Worm (Caenorhabditis elegans) whole organism, young adult: Measurements from ENCODE around the gene vit-4.

Source experiments
- B0019.2 ChIP-seq: fragments of 200-800 bp; sonication (Bioruptor generic); conservative IDR thresholded peaks from 2 replicates; pipeline ENCODE4 v1.3.6; 2022; ENCODE audit warnings: missing genetic modification reagents, missing genetic modification characterization, missing compliant biosample characterization
- B0336.3 ChIP-seq: fragments of 200-800 bp; sonication (Bioruptor generic); IDR thresholded peaks from 2 replicates; pipeline ENCODE4 v1.3.6; 2022; ENCODE audit warnings: missing genetic modification characterization, missing compliant biosample characterization
- F37B4.10 ChIP-seq: fragments of 200-800 bp; sonication (Bioruptor generic); IDR thresholded peaks from 2 replicates; pipeline ENCODE4 v1.3.6; 2022; ENCODE audit warnings: missing genetic modification characterization, missing compliant biosample characterization
- F49E8.2 ChIP-seq: sonication (generic microtip); optimal IDR thresholded peaks from 3 replicates; lab custom pipeline; 2017; ENCODE audit warnings: missing genetic modification characterization, mild to moderate bottlenecking, missing compliant biosample characterization, antibody characterized with exemption, moderate library complexity; ENCODE audit not compliant: insufficient read depth
- F52B5.7 ChIP-seq: sonication (generic microtip); optimal IDR thresholded peaks from 2 replicates; lab custom pipeline; 2016; ENCODE audit warnings: mild to moderate bottlenecking, missing genetic modification characterization, missing compliant biosample characterization
- F55B11.4 ChIP-seq: sonication (generic microtip); optimal IDR thresholded peaks from 2 replicates; lab custom pipeline; 2016; ENCODE audit warnings: missing compliant biosample characterization, missing genetic modification characterization, borderline replicate concordance; ENCODE audit not compliant: insufficient read depth
- T07F8.4 ChIP-seq: sonication (generic microtip); optimal IDR thresholded peaks from 2 replicates; lab custom pipeline; 2016; ENCODE audit warnings: mild to moderate bottlenecking, missing genetic modification characterization, moderate library complexity, missing compliant biosample characterization
- Y53F4B.3 ChIP-seq: fragments of 200-800 bp; sonication (Bioruptor generic); IDR thresholded peaks from 2 replicates; pipeline ENCODE4 v1.3.6; 2022; ENCODE audit warnings: missing genetic modification reagents, missing genetic modification characterization, missing compliant biosample characterization
- Y95B8A.8 ChIP-seq: fragments of 200-800 bp; sonication (Bioruptor generic); IDR thresholded peaks from 2 replicates; pipeline ENCODE4 v1.3.6; 2022; ENCODE audit warnings: missing genetic modification reagents, missing genetic modification characterization, missing compliant biosample characterization
- attf-5 ChIP-seq: fragments of 200-800 bp; sonication (Bioruptor generic); optimal IDR thresholded peaks from 2 replicates; lab custom pipeline; 2018; ENCODE audit warnings: mild to moderate bottlenecking, missing genetic modification characterization, missing compliant biosample characterization
- bed-1 ChIP-seq: fragments of 200-800 bp; sonication (Bioruptor generic); IDR thresholded peaks from 2 replicates; pipeline ENCODE4 v1.3.6; 2022; ENCODE audit warnings: missing genetic modification reagents, missing genetic modification characterization, missing compliant biosample characterization
- bed-2 ChIP-seq: fragments of 200-800 bp; sonication (Bioruptor generic); IDR thresholded peaks from 2 replicates; pipeline ENCODE4 v1.3.6; 2022; ENCODE audit warnings: missing genetic modification reagents, missing genetic modification characterization, missing compliant biosample characterization
- ccch-3 ChIP-seq: fragments of 200-800 bp; sonication (Bioruptor generic); optimal IDR thresholded peaks from 2 replicates; lab custom pipeline; 2018; ENCODE audit warnings: mild to moderate bottlenecking, missing genetic modification characterization, missing compliant biosample characterization
- cebp-1 ChIP-seq, 2 experiments: fragments of 200-800 bp in 1 of 2; sonication (Bioruptor generic) in 1 of 2; sonication (generic microtip) in 1 of 2; IDR thresholded peaks in 1 of 2; optimal IDR thresholded peaks in 1 of 2; 2 replicates each; pipeline versions ENCODE4 v1.3.6 to Lab custom; 2017 to 2022; ENCODE audit warnings: missing compliant biosample characterization in 2 of 2, missing genetic modification characterization in 2 of 2, mild to moderate bottlenecking in 1 of 2, missing genetic modification reagents in 1 of 2, moderate library complexity in 1 of 2
- ceh-27 ChIP-seq: fragments of 200-800 bp; sonication (Bioruptor generic); optimal IDR thresholded peaks from 2 replicates; lab custom pipeline; 2018; ENCODE audit warnings: mild to moderate bottlenecking, missing genetic modification characterization, moderate library complexity, missing compliant biosample characterization
- ceh-40 ChIP-seq: fragments of 200-800 bp; sonication (Bioruptor generic); IDR thresholded peaks from 2 replicates; pipeline ENCODE4 v1.3.6; 2022; ENCODE audit warnings: missing genetic modification characterization, missing compliant biosample characterization
- dox-1 ChIP-seq: fragments of 200-800 bp; sonication (Bioruptor generic); IDR thresholded peaks from 2 replicates; pipeline ENCODE4 v1.3.6; 2022; ENCODE audit warnings: missing genetic modification reagents, missing genetic modification characterization, missing compliant biosample characterization
- dpff-1 ChIP-seq: sonication (generic microtip); optimal IDR thresholded peaks from 2 replicates; lab custom pipeline; 2017; ENCODE audit warnings: mild to moderate bottlenecking, missing genetic modification characterization, missing compliant biosample characterization
- efl-1 ChIP-seq: fragments of 150-350 bp; optimal IDR thresholded peaks from 2 replicates; lab custom pipeline; 2014; ENCODE audit warnings: missing biosample characterization, missing genetic modification reagents, missing genetic modification characterization
- egrh-3 ChIP-seq: fragments of 200-800 bp; sonication (Bioruptor generic); IDR thresholded peaks from 2 replicates; pipeline ENCODE4 v1.3.6; 2022; ENCODE audit warnings: missing genetic modification reagents, missing genetic modification characterization, missing compliant biosample characterization
- hmg-1.2 ChIP-seq: fragments of 200-800 bp; sonication (Bioruptor generic); IDR thresholded peaks from 2 replicates; pipeline ENCODE4 v1.3.6; 2022; ENCODE audit warnings: missing genetic modification reagents, missing genetic modification characterization, missing compliant biosample characterization
- lag-1 ChIP-seq: fragments of 200-800 bp; sonication (Bioruptor generic); IDR thresholded peaks from 2 replicates; pipeline ENCODE4 v1.3.6; 2022; ENCODE audit warnings: missing genetic modification reagents, missing genetic modification characterization, missing compliant biosample characterization
- lir-1 ChIP-seq: fragments of 200-800 bp; sonication (Bioruptor generic); conservative IDR thresholded peaks from 2 replicates; pipeline ENCODE4 v1.3.6; 2022; ENCODE audit warnings: missing genetic modification reagents, missing genetic modification characterization, missing compliant biosample characterization
- lsy-27 ChIP-seq: sonication (generic microtip); optimal IDR thresholded peaks from 2 replicates; lab custom pipeline; 2017; ENCODE audit warnings: missing genetic modification characterization, mild to moderate bottlenecking, missing compliant biosample characterization, antibody characterized with exemption, missing genotype, borderline replicate concordance; ENCODE audit not compliant: insufficient read depth
- madf-10 ChIP-seq: sonication (generic microtip); optimal IDR thresholded peaks from 2 replicates; lab custom pipeline; 2016; ENCODE audit warnings: mild to moderate bottlenecking, missing genetic modification characterization, missing compliant biosample characterization
- madf-8 ChIP-seq: fragments of 200-800 bp; sonication (Bioruptor generic); conservative IDR thresholded peaks from 2 replicates; pipeline ENCODE4 v1.3.6; 2022; ENCODE audit warnings: missing genetic modification reagents, missing genetic modification characterization, missing compliant biosample characterization
- nhr-27 ChIP-seq: fragments of 200-800 bp; sonication (Bioruptor generic); optimal IDR thresholded peaks from 2 replicates; lab custom pipeline; 2018; ENCODE audit warnings: mild to moderate bottlenecking, missing genetic modification characterization, moderate library complexity, missing compliant biosample characterization
- nhr-80 ChIP-seq: sonication (generic microtip); optimal IDR thresholded peaks from 2 replicates; lab custom pipeline; 2016; ENCODE audit warnings: missing genetic modification characterization, missing compliant biosample characterization
- pha-4 ChIP-seq: fragments of 150-350 bp; sonication (generic microtip); optimal IDR thresholded peaks from 2 replicates; lab custom pipeline; 2014; ENCODE audit warnings: missing biosample characterization, missing genetic modification reagents, missing genetic modification characterization
- snpc-1.1 ChIP-seq: sonication (generic microtip); optimal IDR thresholded peaks from 2 replicates; lab custom pipeline; 2017; ENCODE audit warnings: missing genetic modification characterization, mild to moderate bottlenecking, missing compliant biosample characterization, antibody characterized with exemption, moderate library complexity, missing genotype, missing genetic modification reagents; ENCODE audit not compliant: insufficient read depth
- snpc-1.3 ChIP-seq: sonication (generic microtip); optimal IDR thresholded peaks from 2 replicates; lab custom pipeline; 2017; ENCODE audit warnings: missing genetic modification characterization, mild to moderate bottlenecking, missing compliant biosample characterization, antibody characterized with exemption, moderate library complexity, missing genotype, missing genetic modification reagents; ENCODE audit not compliant: insufficient read depth
- snpc-3.4 ChIP-seq: sonication (generic microtip); optimal IDR thresholded peaks from 2 replicates; lab custom pipeline; 2017; ENCODE audit warnings: missing genetic modification characterization, mild to moderate bottlenecking, missing compliant biosample characterization, antibody characterized with exemption, moderate library complexity, missing genotype, missing genetic modification reagents
- snpc-4 ChIP-seq, 5 experiments: fragments of 150-350 bp in 1 of 5; sonication (generic microtip) in 4 of 5; optimal IDR thresholded peaks; 2 replicates each; lab custom pipeline; 2014 to 2018; ENCODE audit warnings: missing genetic modification characterization in 5 of 5, missing biosample characterization in 3 of 5, antibody characterized with exemption in 2 of 5, mild to moderate bottlenecking in 2 of 5, missing compliant biosample characterization in 2 of 5, missing genotype in 2 of 5, moderate library complexity in 2 of 5, missing genetic modification reagents in 1 of 5
- ztf-26 ChIP-seq: sonication (generic microtip); optimal IDR thresholded peaks from 2 replicates; lab custom pipeline; 2017; ENCODE audit warnings: missing genetic modification characterization, missing compliant biosample characterization

Gene vit-4

DNA sequence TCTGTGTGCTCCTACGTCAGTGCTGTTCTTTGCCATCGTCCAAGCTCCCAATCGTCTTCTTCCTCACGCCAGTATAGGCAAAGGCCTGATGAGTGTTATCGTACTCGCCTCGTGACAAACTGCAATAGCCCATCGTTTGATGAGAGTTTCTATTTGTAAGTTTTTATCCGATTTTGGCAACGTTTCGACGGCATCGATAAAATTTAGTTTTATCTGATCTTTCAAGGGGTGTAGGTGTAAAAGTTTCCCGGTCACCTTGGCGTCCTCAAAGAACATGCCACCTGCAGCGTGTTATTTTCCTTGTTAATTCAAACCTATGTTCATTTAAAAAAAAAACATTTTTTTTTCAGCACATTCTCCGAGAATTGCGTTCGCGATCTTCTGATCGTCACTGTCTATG, 16.7 kb downstream of the vit-4 start:
- no peak for TF ChIP-seq pha-4 (tag; lab: Kevin White, UChicago)
- no peak for TF ChIP-seq B0019.2
- TF ChIP-seq attf-5: no peak
- no peak for TF ChIP-seq Y53F4B.3 (GFP tag; lab: Robert Waterston, UW)
- TF ChIP-seq snpc-4 (GFP tag; optimal IDR thresholded peaks at IDR 0.05; lab: Kevin White, UChicago): no peak
- TF ChIP-seq snpc-4 (tag; optimal IDR thresholded peaks at IDR 0.05; lab: Kevin White, UChicago): no peak
- no peak for TF ChIP-seq nhr-27 (tag; lab: Kevin White, UChicago)
- no peak for TF ChIP-seq snpc-3.4
- no peak for TF ChIP-seq ztf-26 (tag; lab: Kevin White, UChicago)
- TF ChIP-seq T07F8.4 (tag; lab: Kevin White, UChicago): no peak
- TF ChIP-seq B0336.3: no peak
- no peak for TF ChIP-seq nhr-80 (tag; lab: Kevin White, UChicago)
- TF ChIP-seq snpc-1.3: no peak
- no peak for TF ChIP-seq madf-10 (tag; lab: Kevin White, UChicago)
- TF ChIP-seq F55B11.4 (tag; lab: Kevin White, UChicago): no peak
- TF ChIP-seq snpc-1.1 (tag; lab: Kevin White, UChicago): no peak

- TF ChIP-seq F49E8.2 (tag; lab: Kevin White, UChicago): no peak
- no peak for TF ChIP-seq dpff-1 (tag; lab: Kevin White, UChicago)
- TF ChIP-seq Y95B8A.8 (GFP tag; lab: Robert Waterston, UW): no peak
- no peak for TF ChIP-seq bed-1 (GFP tag; lab: Robert Waterston, UW)
- TF ChIP-seq lir-1 (GFP tag; lab: Robert Waterston, UW): no peak
- TF ChIP-seq F52B5.7 (tag; lab: Kevin White, UChicago): no peak
- TF ChIP-seq lsy-27: no peak
- no peak for TF ChIP-seq lag-1
- no peak for TF ChIP-seq madf-8 (GFP tag; lab: Robert Waterston, UW)
These were observed 21.5 kb downstream of the vit-4 start, which contains the start of gene rgs-7 for ce11 chrX:3542242-3542641. Gene rgs-7, plus strand, starts transcription at chrX:3542542.

DNA sequence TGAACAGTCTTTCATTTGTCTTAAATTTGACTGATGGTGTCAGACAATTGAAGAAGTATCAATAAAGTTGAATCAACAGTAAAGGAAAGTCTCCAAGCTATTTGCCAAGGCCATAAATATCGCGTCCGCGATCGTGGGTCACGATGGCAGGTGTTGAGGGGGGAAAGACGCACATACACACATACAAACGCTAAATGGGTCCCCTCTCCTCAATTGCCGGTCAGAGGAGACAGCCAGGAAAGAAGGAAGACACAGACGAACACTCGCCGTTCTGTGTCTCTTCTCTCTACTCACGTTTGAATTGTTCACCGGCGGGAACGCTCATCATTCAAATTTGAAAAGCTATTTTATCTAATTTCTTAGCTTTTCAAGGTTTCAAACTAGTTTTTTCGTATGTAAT, 22.9 kb downstream of the vit-4 start:
- TF ChIP-seq ccch-3 (GFP tag; lab: Kevin White, UChicago): no peak
- TF ChIP-seq bed-2 (GFP tag; lab: Robert Waterston, UW): 0 out of 2 replicates have a peak, but pooled peaks have one; percentile 15
- peak; percentile 65 for TF ChIP-seq ztf-26 (tag; lab: Kevin White, UChicago)
- peak; percentile 34; the same call in 1 of the 2 replicates for TF ChIP-seq hmg-1.2
- TF ChIP-seq efl-1: no peak
- no peak for TF ChIP-seq cebp-1 (GFP tag; IDR thresholded peaks at IDR 0.05; lab: Robert Waterston, UW)
- peak; percentile 60 for TF ChIP-seq cebp-1 (tag; optimal IDR thresholded peaks at IDR 0.05; lab: Kevin White, UChicago)
- TF ChIP-seq ceh-40 (GFP tag; lab: Robert Waterston, UW): 0 out of 2 replicates have a peak, but pooled peaks have one; percentile 18
- no peak for TF ChIP-seq T07F8.4 (tag; lab: Kevin White, UChicago)
- TF ChIP-seq egrh-3 (GFP tag; lab: Robert Waterston, UW): no peak
- peak; percentile 42; the same call in 1 of the 2 replicates for TF ChIP-seq dox-1 (GFP tag; lab: Robert Waterston, UW)
- peak; percentile 53 for TF ChIP-seq ceh-27 (GFP tag; lab: Kevin White, UChicago)
- no peak for TF ChIP-seq F37B4.10 (GFP tag; lab: Robert Waterston, UW)
- TF ChIP-seq, all 124 proteins: peak for 7
